Fruit fly (Drosophila melanogaster): Measurements from ENCODE around the gene Tbc1d15-17.

Tbc1d15-17 gene

dm6 chr2L:160581-161452 lies 46.2 kb upstream of the Tbc1d15-17 start (continued):
- TF ChIP-seq ss (GFP tag; optimal IDR thresholded peaks at IDR 0.05) (peak; percentile 94 to 97), CG1621 (tag; optimal IDR thresholded peaks at IDR 0.05) (peak; percentile 80), CG8119 (GFP tag; IDR thresholded peaks at IDR 0.05) (no peak), CG6808 (GFP tag; optimal IDR thresholded peaks at IDR 0.05) (peak; percentile 85), CG31627 (GFP tag; optimal IDR thresholded peaks at IDR 0.05) (peak; percentile 2), acj6 (GFP tag; optimal IDR thresholded peaks at IDR 0.05) (peak; percentile 29), CG11294 (GFP tag; IDR thresholded peaks at IDR 0.05) (no peak), CG4318 (GFP tag; optimal IDR thresholded peaks at IDR 0.05) (peak; percentile 58), CG10669 (GFP tag; optimal IDR thresholded peaks at IDR 0.05) (peak; percentile 70), Hr39 (GFP tag; optimal IDR thresholded peaks at IDR 0.05) (no peak), Sox14 (GFP tag; optimal IDR thresholded peaks at IDR 0.05) (peak; percentile 77), achi (GFP tag; optimal IDR thresholded peaks at IDR 0.05) (peak; percentile 67), Ets21C (GFP tag; optimal IDR thresholded peaks at IDR 0.05) (no peak), Smox (GFP tag; optimal IDR thresholded peaks at IDR 0.05) (peak; percentile 29), CG6163 (GFP tag; IDR thresholded peaks at IDR 0.05) (no peak), CG32006 (GFP tag; optimal IDR thresholded peaks at IDR 0.05) (peak; percentile 87), CG11902 (GFP tag; optimal IDR thresholded peaks at IDR 0.05) (no peak), CG6854 (GFP tag; optimal IDR thresholded peaks at IDR 0.05) (peak; percentile 23), CG34406 (GFP tag; optimal IDR thresholded peaks at IDR 0.05) (peak; percentile 54), Hr4 (GFP tag; optimal IDR thresholded peaks at IDR 0.05) (peak; percentile 57)

DNA sequence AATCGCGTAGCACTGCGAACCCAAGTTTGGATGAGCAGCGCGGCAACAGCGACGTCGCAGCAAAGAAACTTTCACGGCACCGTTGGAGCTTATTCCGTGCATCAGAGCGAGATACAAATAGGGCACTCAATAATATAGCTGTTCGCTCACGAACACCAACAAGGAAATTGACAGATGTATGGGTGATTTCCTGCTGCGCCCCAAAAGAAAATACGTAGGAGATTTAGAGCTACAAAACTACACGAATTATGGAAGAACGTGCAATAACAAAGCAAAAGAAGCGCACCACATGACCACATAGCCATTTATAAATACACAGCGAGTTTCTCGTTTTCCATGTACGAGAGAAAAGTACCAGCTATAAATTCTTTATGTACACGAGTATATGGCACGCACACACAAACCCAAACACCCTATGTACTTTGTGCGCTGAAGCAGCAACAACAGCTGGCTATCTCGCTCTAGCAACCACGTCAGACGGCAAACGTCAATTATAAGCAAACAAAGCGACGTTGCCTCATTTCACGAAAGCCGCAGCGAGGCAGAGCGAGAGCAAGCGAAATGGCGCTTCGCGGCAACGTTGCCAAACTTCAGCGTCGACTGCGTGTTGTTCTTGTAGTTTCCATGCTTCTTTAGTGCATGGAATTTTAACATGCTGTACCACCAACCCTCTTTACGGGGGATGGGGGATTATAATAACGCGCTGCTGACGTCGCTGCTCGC lies 45.4 kb upstream of the Tbc1d15-17 start:
- TF ChIP-seq CG10631 (GFP tag; optimal IDR thresholded peaks at IDR 0.05) (no peak), fd85E (GFP tag; optimal IDR thresholded peaks at IDR 0.05) (peak; percentile 65), spab (GFP tag; optimal IDR thresholded peaks at IDR 0.05) (no peak), Eip93F (GFP tag; optimal IDR thresholded peaks at IDR 0.05) (peak; percentile 90), CG6163 (GFP tag; IDR thresholded peaks at IDR 0.05) (no peak), CG8632 (GFP tag; optimal IDR thresholded peaks at IDR 0.05) (no peak), CG9139 (GFP tag; optimal IDR thresholded peaks at IDR 0.05) (no peak), dsx (GFP tag; optimal IDR thresholded peaks at IDR 0.05; ENCODE audit: poor library complexity, severe bottlenecking) (peak; percentile 58), Hr4 (GFP tag; optimal IDR thresholded peaks at IDR 0.05) (no peak), Gug (GFP tag; IDR thresholded peaks at IDR 0.05) (no peak), Sox15 (GFP tag; optimal IDR thresholded peaks at IDR 0.05) (no peak), Hr39 (GFP tag; optimal IDR thresholded peaks at IDR 0.05) (no peak), achi (GFP tag; optimal IDR thresholded peaks at IDR 0.05) (peak; percentile 13), Blimp-1 (GFP tag; optimal IDR thresholded peaks at IDR 0.05) (peak; percentile 11), Lpt (GFP tag; optimal IDR thresholded peaks at IDR 0.05) (no peak), CG11902 (GFP tag; optimal IDR thresholded peaks at IDR 0.05) (no peak), CG16779 (tag; optimal IDR thresholded peaks at IDR 0.05) (peak; percentile 46), ss (GFP tag; optimal IDR thresholded peaks at IDR 0.05) (peak; percentile 51 to 80), OdsH (GFP tag; optimal IDR thresholded peaks at IDR 0.05) (no peak), CG34406 (GFP tag; optimal IDR thresholded peaks at IDR 0.05) (no peak), CG6808 (GFP tag; optimal IDR thresholded peaks at IDR 0.05) (peak; percentile 41), Sox102F (GFP tag; optimal IDR thresholded peaks at IDR 0.05) (peak; percentile 34), svp (GFP tag) (peak; percentile 82), CG3032 (tag; optimal IDR thresholded peaks at IDR 0.05) (no peak), fkh (GFP tag; optimal IDR thresholded peaks at IDR 0.05) (peak; percentile 99), Met (GFP tag; optimal IDR thresholded peaks at IDR 0.05) (no peak), vri (GFP tag; optimal IDR thresholded peaks at IDR 0.05) (peak; percentile 74), CG11762 (GFP tag; optimal IDR thresholded peaks at IDR 0.05; ENCODE audit: insufficient read depth) (no peak), CG6276 (GFP tag; optimal IDR thresholded peaks at IDR 0.05) (peak; percentile 64), pdm3 (GFP tag; optimal IDR thresholded peaks at IDR 0.05) (peak; percentile 20), acj6 (GFP tag; optimal IDR thresholded peaks at IDR 0.05) (no peak), CG10669 (GFP tag; optimal IDR thresholded peaks at IDR 0.05) (peak; percentile 21), Sox14 (GFP tag; optimal IDR thresholded peaks at IDR 0.05) (peak; percentile 35), CG8319 (GFP tag; optimal IDR thresholded peaks at IDR 0.05) (no peak), CG3919 (GFP tag; optimal IDR thresholded peaks at IDR 0.05) (no peak), CG4318 (GFP tag; optimal IDR thresholded peaks at IDR 0.05) (no peak), CG32006 (GFP tag; optimal IDR thresholded peaks at IDR 0.05) (peak; percentile 5), cyc (GFP tag; optimal IDR thresholded peaks at IDR 0.05) (no peak)
